Worm (Caenorhabditis elegans): Measurements from ENCODE around the gene C28H8.7.

ce11 chrIII:5902558-5902957 is 15.8 kb upstream of the C28H8.7 start:
- TF ChIP-seq jun-1 (tag; optimal IDR thresholded peaks at IDR 0.05) (no peak), unc-130 (tag; optimal IDR thresholded peaks at IDR 0.05) (no peak), pag-3 (tag; optimal IDR thresholded peaks at IDR 0.05; ENCODE audit: borderline replicate concordance, insufficient read depth) (no peak), lin-13 (GFP tag; optimal IDR thresholded peaks at IDR 0.05) (no peak), nhr-11 (tag; optimal IDR thresholded peaks at IDR 0.05) (no peak), unc-62 (GFP tag; optimal IDR thresholded peaks at IDR 0.05) (no peak), lsy-2 (tag; optimal IDR thresholded peaks at IDR 0.05) (no peak), ceh-88 (GFP tag; IDR thresholded peaks at IDR 0.05) (no peak), ama-1 (optimal IDR thresholded peaks at IDR 0.05) (no peak), skn-1 (tag; optimal IDR thresholded peaks at IDR 0.05) (no peak), C16A3.4 (tag; optimal IDR thresholded peaks at IDR 0.05) (no peak), lin-15B (tag; optimal IDR thresholded peaks at IDR 0.05) (no peak), nhr-76 (tag; optimal IDR thresholded peaks at IDR 0.05) (no peak)
